Worm (Caenorhabditis elegans) whole organism, L1 larva: ENCODE measurements around the gene cul-4.

Experiments used
- C34B4.2 ChIP-seq: sonication (generic microtip); optimal IDR thresholded peaks from 2 replicates; lab custom pipeline; 2017; ENCODE audit warnings: mild to moderate bottlenecking, missing genetic modification characterization, missing compliant biosample characterization
- alr-1 ChIP-seq: fragments of 200-800 bp; sonication (Bioruptor generic); optimal IDR thresholded peaks from 2 replicates; lab custom pipeline; 2018; ENCODE audit warnings: borderline replicate concordance, mild to moderate bottlenecking, missing genetic modification characterization, missing compliant biosample characterization
- ceh-88 ChIP-seq: fragments of 200-800 bp; sonication (Bioruptor generic); IDR thresholded peaks from 2 replicates; pipeline ENCODE4 v1.3.6; 2022; ENCODE audit warnings: missing genetic modification characterization, missing compliant biosample characterization
- ceh-90 ChIP-seq: sonication (generic microtip); optimal IDR thresholded peaks from 2 replicates; lab custom pipeline; 2016; ENCODE audit warnings: missing genetic modification characterization, missing compliant biosample characterization
- lin-15B ChIP-seq: fragments of 150-350 bp; sonication (generic microtip); optimal IDR thresholded peaks from 3 replicates; lab custom pipeline; 2014; ENCODE audit warnings: missing biosample characterization, missing genetic modification characterization
- mdl-1 ChIP-seq, 2 experiments: fragments of 150-350 bp; optimal IDR thresholded peaks; 2 replicates each; lab custom pipeline; 2014 to 2017; ENCODE audit warnings: missing biosample characterization in 2 of 2, missing genetic modification characterization in 2 of 2, inconsistent platforms in 1 of 2
- nhr-11 ChIP-seq: fragments of 150-350 bp; optimal IDR thresholded peaks from 2 replicates; lab custom pipeline; 2014; ENCODE audit warnings: missing biosample characterization, missing genetic modification characterization
- nhr-20 ChIP-seq: sonication (generic microtip); optimal IDR thresholded peaks from 2 replicates; lab custom pipeline; 2016; ENCODE audit warnings: mild to moderate bottlenecking, missing genetic modification characterization, missing compliant biosample characterization
- nhr-237 ChIP-seq: fragments of 150-350 bp; optimal IDR thresholded peaks from 2 replicates; lab custom pipeline; 2014; ENCODE audit warnings: missing biosample characterization, missing genetic modification characterization
- zag-1 ChIP-seq: fragments of 150-350 bp; optimal IDR thresholded peaks from 2 replicates; lab custom pipeline; 2014; ENCODE audit warnings: missing biosample characterization, missing genetic modification characterization
- ztf-11 ChIP-seq, 2 experiments: sonication (generic microtip); optimal IDR thresholded peaks; 2 replicates each; lab custom pipeline; 2016 to 2017; ENCODE audit warnings: missing genetic modification characterization in 2 of 2, missing biosample characterization in 1 of 2, missing compliant biosample characterization in 1 of 2

- TF ChIP-seq ceh-90 (tag; lab: Kevin White, UChicago) (no peak), alr-1 (no peak), lin-15B (no peak), nhr-237 (tag; lab: Kevin White, UChicago) (no peak), nhr-20 (tag; lab: Kevin White, UChicago) (no peak), zag-1 (tag; lab: Kevin White, UChicago) (no peak), mdl-1 (tag; optimal IDR thresholded peaks at IDR 0.05; lab: Kevin White, UChicago) (no peak), ztf-11 (tag; optimal IDR thresholded peaks at IDR 0.05; lab: Kevin White, UChicago) (no peak), ceh-88 (GFP tag; lab: Robert Waterston, UW) (no peak), C34B4.2 (no peak), nhr-11 (no peak)
Measured at ce11 chrII:7323925-7324324, 22.0 kb downstream of the cul-4 start, which contains the start of gene F21D12.3.
